Fruit fly (Drosophila melanogaster) whole organism: Measurements from ENCODE around the gene Lrr47.

ENCODE experiments used
- CG8478 ChIP-seq: fragments of >200 bp; optimal IDR thresholded peaks from 2 replicates; lab custom pipeline; 2018; ENCODE audit warnings: inconsistent platforms
- Dll ChIP-seq: fragments of >200 bp; optimal IDR thresholded peaks from 2 replicates; lab custom pipeline; 2017
- EcR ChIP-seq, 2 experiments: fragments of >200 bp; optimal IDR thresholded peaks; 2 replicates each; lab custom pipeline; 2017; ENCODE audit warnings: missing biosample characterization in 2 of 2, missing genetic modification characterization in 2 of 2, missing genetic modification reagents in 2 of 2
- psq ChIP-seq: fragments of >200 bp; optimal IDR thresholded peaks from 2 replicates; lab custom pipeline; 2017
- usp ChIP-seq: fragments of >200 bp; optimal IDR thresholded peaks from 2 replicates; lab custom pipeline; 2017; ENCODE audit warnings: missing biosample characterization, missing genetic modification characterization, mixed read lengths

DNA sequence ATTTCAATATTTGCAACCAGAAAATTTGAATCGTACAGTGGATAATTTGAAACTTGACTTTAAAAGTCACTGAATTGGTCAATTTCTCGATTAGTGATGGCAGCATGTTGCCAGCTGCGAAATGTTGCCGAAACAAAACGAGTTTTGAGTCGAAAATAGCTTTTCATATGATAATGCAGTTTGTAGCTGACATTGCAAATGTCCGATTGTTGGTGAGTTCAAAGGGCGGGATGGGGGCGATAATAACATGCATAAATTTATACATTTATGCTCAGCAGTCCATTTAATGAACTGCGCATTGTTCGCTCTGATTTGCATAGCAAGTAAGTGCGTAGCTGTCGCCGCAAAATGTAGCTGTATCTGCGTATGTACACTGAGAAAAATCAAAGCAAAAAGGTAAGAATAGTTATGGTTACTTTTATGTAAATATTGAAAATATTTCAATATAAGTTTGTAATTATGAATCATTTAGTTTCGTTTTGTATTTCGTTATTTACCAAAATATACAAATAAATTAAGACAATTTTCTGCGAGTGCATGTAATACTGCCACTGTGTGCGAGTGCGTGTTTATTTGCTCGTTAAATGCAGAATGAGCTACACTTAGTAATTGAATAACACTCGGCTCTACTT is 9.9 kb downstream of the Lrr47 start, which contains the start of gene Lip4:
- TF ChIP-seq psq (no peak), usp (GFP tag; lab: Kevin White, UChicago) (no peak), CG8478 (lab: Kevin White, UChicago) (no peak), Dll (lab: Kevin White, UChicago) (no peak), EcR (GFP tag; optimal IDR thresholded peaks at IDR 0.05; lab: Kevin White, UChicago) (no peak)
